Worm (Caenorhabditis elegans) whole organism, L3 larva: ENCODE results near the gene baf-1.

Experiments
- fos-1 ChIP-seq: fragments of 150-350 bp; optimal IDR thresholded peaks from 2 replicates; lab custom pipeline; 2014; ENCODE audit warnings: missing biosample characterization, missing genetic modification characterization
- lin-39 ChIP-seq: fragments of 150-350 bp; optimal IDR thresholded peaks from 2 replicates; lab custom pipeline; 2018; ENCODE audit warnings: missing biosample characterization, missing genetic modification reagents, missing genetic modification characterization
- nhr-25 ChIP-seq: sonication (generic microtip); optimal IDR thresholded peaks from 2 replicates; lab custom pipeline; 2017; ENCODE audit warnings: missing biosample characterization, missing genetic modification characterization
- sea-2 ChIP-seq: fragments of 150-350 bp; sonication (generic microtip); optimal IDR thresholded peaks from 4 replicates; lab custom pipeline; 2014; ENCODE audit warnings: missing biosample characterization, missing genetic modification reagents, missing genetic modification characterization
- unc-39 ChIP-seq: sonication (generic microtip); optimal IDR thresholded peaks from 4 replicates; lab custom pipeline; 2017; ENCODE audit warnings: missing biosample characterization, missing genetic modification characterization
- ztf-4 ChIP-seq: fragments of 150-350 bp; optimal IDR thresholded peaks from 2 replicates; lab custom pipeline; 2014; ENCODE audit warnings: missing biosample characterization, missing genetic modification characterization

DNA sequence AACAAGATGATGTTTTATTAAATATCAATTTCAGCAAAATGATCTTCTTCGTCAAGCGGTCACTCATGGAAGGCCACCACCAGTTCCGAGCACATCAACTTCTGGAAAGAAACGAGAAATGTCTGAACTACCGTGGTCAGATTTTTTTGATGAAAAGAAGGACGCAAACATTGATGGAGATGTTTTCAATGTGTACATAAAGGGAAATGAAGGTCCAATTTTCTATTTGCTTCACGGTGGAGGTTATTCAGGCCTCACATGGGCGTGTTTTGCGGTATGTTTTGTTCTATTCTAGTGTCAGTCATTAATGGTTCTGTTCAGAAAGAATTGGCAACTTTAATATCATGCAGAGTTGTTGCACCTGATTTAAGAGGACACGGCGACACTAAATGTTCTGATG, 1.4 kb upstream of the baf-1 start, which contains the start of gene B0464.6:
- TF ChIP-seq unc-39 (tag; lab: Kevin White, UChicago) (no peak), sea-2 (GFP tag; lab: Kevin White, UChicago) (no peak), ztf-4 (tag; lab: Kevin White, UChicago) (no peak), lin-39 (tag; lab: Kevin White, UChicago) (no peak), fos-1 (tag; lab: Kevin White, UChicago) (no peak), nhr-25 (no peak)
